Fruit fly (Drosophila melanogaster) ovary, adult (tissue): ENCODE data around the gene CG45603.

Experiments used
- CG17801 ChIP-seq: fragments of 200-800 bp; optimal IDR thresholded peaks from 2 replicates; lab custom pipeline; 2019; ENCODE audit warnings: missing biosample characterization, mild to moderate bottlenecking, missing genetic modification characterization, moderate library complexity; ENCODE audit not compliant: partially characterized antibody

CG45603 gene

DNA sequence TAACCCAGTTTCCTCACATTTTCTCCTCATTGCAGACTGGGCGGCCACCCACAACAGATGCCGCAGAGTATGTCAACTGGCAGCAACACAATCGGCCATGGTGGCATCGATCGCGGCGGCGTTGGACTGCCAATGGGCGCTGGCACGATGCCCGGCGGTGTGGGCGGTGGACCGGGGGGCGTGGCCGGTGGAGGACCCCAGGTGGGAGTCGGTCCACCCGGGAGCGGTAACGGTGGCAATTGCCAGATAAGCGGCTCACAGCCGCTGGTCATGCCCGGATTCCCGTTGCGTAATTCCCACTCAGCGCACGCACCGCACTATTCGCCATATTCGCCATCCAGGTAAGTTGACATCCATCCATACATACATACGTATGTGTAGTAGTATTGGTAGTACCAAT, 535 bp upstream of the CG45603 start:
- TF ChIP-seq CG17801: no peak

DNA sequence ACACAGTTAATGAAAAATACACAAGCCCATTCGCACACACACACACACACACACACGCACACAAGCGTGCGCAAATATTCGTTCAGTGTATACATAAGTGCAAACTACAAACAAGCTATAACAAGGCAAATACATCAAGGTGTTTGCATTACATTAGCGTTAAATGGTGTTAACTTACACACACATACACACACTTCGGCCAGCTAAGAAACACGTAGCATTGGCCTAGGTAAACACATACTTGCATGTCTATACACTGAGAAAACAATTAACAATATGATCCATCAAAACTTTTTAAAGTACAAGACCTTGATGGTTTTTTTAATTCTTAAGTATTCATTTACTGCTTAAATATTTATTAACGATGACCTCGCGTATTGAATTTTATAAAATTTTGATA, 2.2 kb downstream of the CG45603 start:
- no peak for TF ChIP-seq CG17801

DNA sequence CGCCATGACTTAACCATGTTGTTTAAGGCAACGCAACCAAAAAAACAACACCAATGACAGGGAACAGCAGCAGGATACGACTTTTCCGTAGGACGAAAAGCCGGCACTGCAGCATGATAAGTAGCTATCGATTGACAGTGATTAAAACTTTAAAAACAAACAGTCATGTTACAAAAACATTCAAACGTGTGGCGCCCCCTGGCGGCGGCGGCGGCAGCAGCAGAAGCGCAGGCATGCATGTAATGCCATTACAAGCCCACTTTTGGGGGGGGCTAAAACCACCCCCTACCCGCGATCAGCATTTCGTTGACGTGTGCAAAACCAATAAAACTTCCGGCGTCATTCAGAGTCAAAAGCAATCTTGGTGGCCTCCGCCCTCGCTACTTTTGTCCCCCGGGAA, 18.0 kb downstream of the CG45603 start:
- TF ChIP-seq CG17801: no peak

- TF ChIP-seq CG17801: no peak
Measured at dm6 chrX:12306549-12306948, 32.1 kb downstream of the CG45603 start.
